Fruit fly (Drosophila melanogaster): Measurements from ENCODE around the gene Ypel.
A peak's percentile ranks its signal among the peaks of the same experiment; 100 is the strongest.

DNA sequence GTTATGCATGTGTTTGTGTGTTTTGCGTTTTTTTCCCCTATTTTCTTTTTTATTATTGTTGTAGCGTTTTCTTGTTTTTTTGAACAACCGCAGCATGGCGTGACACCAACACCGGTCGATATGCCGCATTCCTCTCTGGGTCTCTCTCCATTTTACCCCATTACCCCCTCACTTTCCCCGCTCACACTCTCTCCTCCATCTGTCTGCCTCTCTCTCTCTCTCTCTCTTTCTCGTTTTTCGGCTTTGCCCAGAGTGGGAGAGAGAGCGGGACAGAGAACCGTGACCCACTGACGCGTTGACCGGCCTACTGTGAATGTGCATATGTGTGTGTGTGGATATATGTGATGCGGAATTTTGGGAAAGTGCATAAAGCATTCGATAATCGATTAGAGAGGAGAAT is 35.2 kb upstream of the Ypel start:
- TF ChIP-seq CG13204 (GFP tag; optimal IDR thresholded peaks at IDR 0.05) = no peak
- no peak for TF ChIP-seq CG10348 (GFP tag; IDR thresholded peaks at IDR 0.05)
- TF ChIP-seq CG8301 (tag; optimal IDR thresholded peaks at IDR 0.05) = no peak
- TF ChIP-seq CG34367 (tag; optimal IDR thresholded peaks at IDR 0.05) = no peak
- TF ChIP-seq Pif1B (GFP tag; optimal IDR thresholded peaks at IDR 0.05) = no peak
- peak; percentile 41; the same call in 1 of the 3 replicates for TF ChIP-seq fd96Ca (GFP tag; IDR thresholded peaks at IDR 0.05)
- TF ChIP-seq CG32121 (GFP tag; IDR thresholded peaks at IDR 0.05) = peak; percentile 40; the same call in 1 of the 2 replicates
- no peak for TF ChIP-seq Snoo (tag; optimal IDR thresholded peaks at IDR 0.05)
- TF ChIP-seq CG14655 (GFP tag; optimal IDR thresholded peaks at IDR 0.05) = no peak
- no peak for TF ChIP-seq D1 (tag; optimal IDR thresholded peaks at IDR 0.05)
- TF ChIP-seq CG9948 (tag; optimal IDR thresholded peaks at IDR 0.05) = no peak
- no peak for TF ChIP-seq EcR (GFP tag; optimal IDR thresholded peaks at IDR 0.05)
- TF ChIP-seq Pif1A (GFP tag; optimal IDR thresholded peaks at IDR 0.05) = no peak
